Worm (Caenorhabditis elegans): ENCODE results near the gene nhr-264.
"Not testable (repeated sequence)": the region's sequence is repeated elsewhere in the genome, so short reads cannot be mapped to it uniquely, and the experiment has no call there.

The nhr-264 gene

ce11 chrIV:9256865-9257264, 36.9 kb downstream of the nhr-264 start:
- TF ChIP-seq ztf-11 (tag; optimal IDR thresholded peaks at IDR 0.05) (no peak), lin-39 (tag; optimal IDR thresholded peaks at IDR 0.05) (no peak), tbx-2 (tag; optimal IDR thresholded peaks at IDR 0.05) (no peak), lsy-12 (tag; optimal IDR thresholded peaks at IDR 0.05) (no peak), aly-2 (tag; optimal IDR thresholded peaks at IDR 0.05) (no peak), nhr-76 (tag; optimal IDR thresholded peaks at IDR 0.05) (no peak), ceh-9 (tag; optimal IDR thresholded peaks at IDR 0.05) (no peak), zag-1 (tag; optimal IDR thresholded peaks at IDR 0.05) (no peak), nhr-28 (tag; optimal IDR thresholded peaks at IDR 0.05) (no peak), unc-39 (tag; optimal IDR thresholded peaks at IDR 0.05) (no peak), egl-5 (tag; optimal IDR thresholded peaks at IDR 0.05) (no peak)

- no peak for TF ChIP-seq fkh-2 (tag; optimal IDR thresholded peaks at IDR 0.05)
Measured at ce11 chrIV:9256017-9256416, 37.7 kb downstream of the nhr-264 start, which contains the start of gene Y11D7A.9. Gene Y11D7A.9, minus strand, starts transcription at chrIV:9256117.

ce11 chrIV:9251079-9251478, 42.6 kb downstream of the nhr-264 start, which contains the start of gene Y11D7A.8:
Gene Y11D7A.8, plus strand, starts transcription at chrIV:9251379.
- no peak for TF ChIP-seq jun-1 (tag; optimal IDR thresholded peaks at IDR 0.05)
- TF ChIP-seq aly-2 (tag; optimal IDR thresholded peaks at IDR 0.05): no peak
- TF ChIP-seq nhr-12 (tag; optimal IDR thresholded peaks at IDR 0.05): no peak
- no peak for TF ChIP-seq nhr-28 (tag; optimal IDR thresholded peaks at IDR 0.05)
- no peak for TF ChIP-seq zag-1 (tag; optimal IDR thresholded peaks at IDR 0.05)
- TF ChIP-seq nhr-43 (tag; optimal IDR thresholded peaks at IDR 0.05; ENCODE audit: poor library complexity, severe bottlenecking): no peak
- no peak for TF ChIP-seq ceh-82 (tag; optimal IDR thresholded peaks at IDR 0.05)
- no peak for TF ChIP-seq pha-4 (tag; optimal IDR thresholded peaks at IDR 0.05)
- no peak for TF ChIP-seq ZK546.5 (tag; optimal IDR thresholded peaks at IDR 0.05)
- TF ChIP-seq nhr-11 (tag; optimal IDR thresholded peaks at IDR 0.05): no peak
- no peak for TF ChIP-seq R02D3.7 (tag; optimal IDR thresholded peaks at IDR 0.05)
- no peak for TF ChIP-seq elt-1 (tag; optimal IDR thresholded peaks at IDR 0.05)
- TF ChIP-seq egl-5 (tag; optimal IDR thresholded peaks at IDR 0.05): no peak
- no peak for TF ChIP-seq elt-3 (tag; optimal IDR thresholded peaks at IDR 0.05)
- no peak for TF ChIP-seq fkh-2 (tag; optimal IDR thresholded peaks at IDR 0.05)
- no peak for TF ChIP-seq ceh-16 (tag; optimal IDR thresholded peaks at IDR 0.05)

- not testable (repeated sequence) for TF ChIP-seq aly-2, zag-1, nhr-237 (tag; optimal IDR thresholded peaks at IDR 0.05)
Measured at ce11 chrIV:9249219-9249618, 44.5 kb downstream of the nhr-264 start, which contains the start of gene Y11D7A.7. Gene Y11D7A.7, plus strand, starts transcription at chrIV:9249519.

ce11 chrIV:9245423-9245822, 48.3 kb downstream of the nhr-264 start, which contains the start of gene Y11D7A.5:
Gene Y11D7A.5, minus strand, starts transcription at chrIV:9245523.
- no peak for TF ChIP-seq hmg-11 (tag; optimal IDR thresholded peaks at IDR 0.05)

ce11 chrIV:9243670-9244069, 50.1 kb downstream of the nhr-264 start, which contains the start of gene rab-28:
Gene rab-28, minus strand, starts transcription at chrIV:9244012.
- TF ChIP-seq unc-62 (GFP tag; optimal IDR thresholded peaks at IDR 0.05) (no peak), skn-1 (tag; optimal IDR thresholded peaks at IDR 0.05) (no peak), nfya-1 (tag; optimal IDR thresholded peaks at IDR 0.05; ENCODE audit: insufficient read depth) (no peak)
